Worm (Caenorhabditis elegans): ENCODE measurements around the gene R07A4.4.

R07A4.4 gene

ce11 chrX:10757608-10758007 is at the start of gene R07A4.4:
R07A4.4 (minus strand) TSS chrX:10757708.
- TF ChIP-seq daf-12 (tag; optimal IDR thresholded peaks at IDR 0.05) (no peak), jun-1 (tag; optimal IDR thresholded peaks at IDR 0.05) (no peak), nhr-12 (tag; optimal IDR thresholded peaks at IDR 0.05) (no peak), aly-2 (tag; optimal IDR thresholded peaks at IDR 0.05) (no peak), mdl-1 (tag; optimal IDR thresholded peaks at IDR 0.05) (no peak), ceh-9 (tag; optimal IDR thresholded peaks at IDR 0.05) (no peak), pqm-1 (tag; optimal IDR thresholded peaks at IDR 0.05) (no peak), fkh-2 (tag; optimal IDR thresholded peaks at IDR 0.05) (no peak), nhr-25 (tag; optimal IDR thresholded peaks at IDR 0.05) (no peak), ceh-28 (tag; optimal IDR thresholded peaks at IDR 0.05) (no peak), ceh-16 (tag; optimal IDR thresholded peaks at IDR 0.05) (no peak), nhr-23 (tag; optimal IDR thresholded peaks at IDR 0.05) (no peak), fkh-10 (GFP tag; optimal IDR thresholded peaks at IDR 0.05) (no peak), nhr-237 (tag; optimal IDR thresholded peaks at IDR 0.05) (no peak), hmg-11 (tag; optimal IDR thresholded peaks at IDR 0.05) (no peak), nhr-43 (tag; optimal IDR thresholded peaks at IDR 0.05; ENCODE audit: poor library complexity, severe bottlenecking) (no peak), lin-15B (tag; optimal IDR thresholded peaks at IDR 0.05) (no peak), nhr-67 (tag; optimal IDR thresholded peaks at IDR 0.05) (no peak), eor-1 (tag; optimal IDR thresholded peaks at IDR 0.05) (no peak)

- TF ChIP-seq lsy-12 (tag; optimal IDR thresholded peaks at IDR 0.05) (no peak), ceh-16 (tag; optimal IDR thresholded peaks at IDR 0.05) (no peak), jun-1 (tag; optimal IDR thresholded peaks at IDR 0.05) (no peak), eor-1 (tag; optimal IDR thresholded peaks at IDR 0.05) (no peak), nhr-11 (tag; optimal IDR thresholded peaks at IDR 0.05) (no peak), nhr-28 (tag; optimal IDR thresholded peaks at IDR 0.05) (no peak), daf-12 (tag; optimal IDR thresholded peaks at IDR 0.05) (no peak)
These were observed 46.9 kb upstream of the R07A4.4 start, which contains the start of gene F31B12.4 for ce11 chrX:10804441-10804840. F31B12.4 (plus strand) TSS chrX:10804741.

ce11 chrX:10794647-10795046 is 37.1 kb upstream of the R07A4.4 start, which contains the start of gene T05A10.6:
T05A10.6 (minus strand) TSS chrX:10794747.
- TF ChIP-seq skn-1 (tag; optimal IDR thresholded peaks at IDR 0.05) (no peak), nhr-12 (tag; optimal IDR thresholded peaks at IDR 0.05) (no peak), snpc-4 (tag; optimal IDR thresholded peaks at IDR 0.05) (no peak), nhr-77 (tag; optimal IDR thresholded peaks at IDR 0.05) (no peak), ZK546.5 (tag; optimal IDR thresholded peaks at IDR 0.05) (no peak), nhr-25 (tag; optimal IDR thresholded peaks at IDR 0.05) (no peak), nhr-237 (tag; optimal IDR thresholded peaks at IDR 0.05) (no peak)

- TF ChIP-seq unc-62 (GFP tag; optimal IDR thresholded peaks at IDR 0.05) (no peak), nhr-23 (tag; optimal IDR thresholded peaks at IDR 0.05) (no peak), pha-4 (tag; optimal IDR thresholded peaks at IDR 0.05) (no peak), ama-1 (optimal IDR thresholded peaks at IDR 0.05) (no peak), ztf-11 (tag; optimal IDR thresholded peaks at IDR 0.05) (no peak), ceh-28 (tag; optimal IDR thresholded peaks at IDR 0.05) (no peak), fkh-10 (GFP tag; optimal IDR thresholded peaks at IDR 0.05) (no peak), eor-1 (tag; optimal IDR thresholded peaks at IDR 0.05) (no peak), nfya-1 (tag; optimal IDR thresholded peaks at IDR 0.05; ENCODE audit: insufficient read depth) (no peak), tbx-2 (tag; optimal IDR thresholded peaks at IDR 0.05) (no peak), ztf-4 (tag; optimal IDR thresholded peaks at IDR 0.05) (no peak), hmg-11 (tag; optimal IDR thresholded peaks at IDR 0.05) (no peak)
These were observed 34.9 kb upstream of the R07A4.4 start, which contains the start of gene vap-2 for ce11 chrX:10792435-10792834. vap-2 (minus strand) TSS chrX:10792535.

- no peak for TF ChIP-seq ceh-9 (tag; optimal IDR thresholded peaks at IDR 0.05)
- TF ChIP-seq elt-3 (tag; optimal IDR thresholded peaks at IDR 0.05): no peak
- TF ChIP-seq pha-4 (tag; optimal IDR thresholded peaks at IDR 0.05): no peak
- no peak for TF ChIP-seq nhr-25 (tag; optimal IDR thresholded peaks at IDR 0.05)
- no peak for TF ChIP-seq nhr-11 (tag; optimal IDR thresholded peaks at IDR 0.05)
- no peak for TF ChIP-seq unc-62 (GFP tag; optimal IDR thresholded peaks at IDR 0.05)
- TF ChIP-seq skn-1 (tag; optimal IDR thresholded peaks at IDR 0.05): no peak
- TF ChIP-seq nhr-76 (tag; optimal IDR thresholded peaks at IDR 0.05): no peak
- no peak for TF ChIP-seq lin-15B (tag; optimal IDR thresholded peaks at IDR 0.05)
These were observed 29.7 kb upstream of the R07A4.4 start, which contains the start of gene ttr-14 for ce11 chrX:10787203-10787602. ttr-14 (plus strand) TSS chrX:10787503.
